Worm (Caenorhabditis elegans) whole organism, mixed stage, embryonic: ENCODE data around the gene ZK250.13.

ENCODE experiments used
- bed-3 ChIP-seq: fragments of 200-800 bp; sonication (Bioruptor generic); optimal IDR thresholded peaks from 3 replicates; lab custom pipeline; 2018; ENCODE audit warnings: mild to moderate bottlenecking, missing genetic modification characterization, moderate library complexity, missing compliant biosample characterization
- blmp-1 ChIP-seq: fragments of 150-350 bp; optimal IDR thresholded peaks from 2 replicates; lab custom pipeline; 2014; ENCODE audit warnings: missing biosample characterization, missing genetic modification characterization
- ceh-39 ChIP-seq: fragments of 150-350 bp; optimal IDR thresholded peaks from 2 replicates; lab custom pipeline; 2014; ENCODE audit warnings: missing biosample characterization, missing genetic modification characterization
- ceh-83 ChIP-seq: fragments of 200-800 bp; sonication (Bioruptor generic); optimal IDR thresholded peaks from 2 replicates; lab custom pipeline; 2018; ENCODE audit warnings: mild to moderate bottlenecking, missing genetic modification characterization, missing compliant biosample characterization
- ces-1 ChIP-seq: fragments of 150-350 bp; optimal IDR thresholded peaks from 2 replicates; lab custom pipeline; 2014; ENCODE audit warnings: missing biosample characterization, missing genetic modification reagents, missing genetic modification characterization
- drap-1 ChIP-seq: fragments of 200-800 bp; sonication (Bioruptor generic); optimal IDR thresholded peaks from 3 replicates; lab custom pipeline; 2018; ENCODE audit warnings: mild to moderate bottlenecking, missing genetic modification characterization, missing compliant biosample characterization
- elt-1 ChIP-seq: sonication (generic microtip); optimal IDR thresholded peaks from 2 replicates; lab custom pipeline; 2017; ENCODE audit warnings: missing genetic modification characterization, mild to moderate bottlenecking, missing compliant biosample characterization, antibody characterized with exemption, moderate library complexity, borderline replicate concordance; ENCODE audit not compliant: insufficient read depth
- elt-3 ChIP-seq: fragments of 150-350 bp; optimal IDR thresholded peaks from 2 replicates; lab custom pipeline; 2014; ENCODE audit warnings: missing biosample characterization, missing genetic modification characterization
- flh-1 ChIP-seq: fragments of 200-800 bp; sonication (Bioruptor generic); optimal IDR thresholded peaks from 2 replicates; lab custom pipeline; 2018; ENCODE audit warnings: mild to moderate bottlenecking, missing genetic modification characterization, moderate library complexity, missing compliant biosample characterization
- hlh-1 ChIP-seq: fragments of 150-350 bp; optimal IDR thresholded peaks from 2 replicates; lab custom pipeline; 2014; ENCODE audit warnings: missing biosample characterization, missing genetic modification reagents, missing genetic modification characterization
- lin-13 ChIP-seq: fragments of 150-350 bp; optimal IDR thresholded peaks from 2 replicates; lab custom pipeline; 2014; ENCODE audit warnings: missing biosample characterization, missing genetic modification characterization
- lin-32 ChIP-seq: fragments of 200-800 bp; sonication (Bioruptor generic); optimal IDR thresholded peaks from 2 replicates; lab custom pipeline; 2018; ENCODE audit warnings: mild to moderate bottlenecking, missing genetic modification characterization, missing compliant biosample characterization
- lsy-2 ChIP-seq: fragments of 150-350 bp; optimal IDR thresholded peaks from 2 replicates; lab custom pipeline; 2014; ENCODE audit warnings: missing biosample characterization, missing genetic modification characterization
- mab-5 ChIP-seq: fragments of 150-350 bp; optimal IDR thresholded peaks from 2 replicates; lab custom pipeline; 2014; ENCODE audit warnings: missing biosample characterization, missing genetic modification characterization
- mep-1 ChIP-seq: fragments of 150-350 bp; optimal IDR thresholded peaks from 2 replicates; lab custom pipeline; 2017; ENCODE audit warnings: missing biosample characterization, missing genetic modification reagents, missing genetic modification characterization, inconsistent platforms
- mls-2 ChIP-seq: sonication (generic microtip); optimal IDR thresholded peaks from 2 replicates; lab custom pipeline; 2016; ENCODE audit warnings: mild to moderate bottlenecking, missing genetic modification characterization, moderate library complexity, missing compliant biosample characterization
- nhr-12 ChIP-seq: fragments of 150-350 bp; optimal IDR thresholded peaks from 2 replicates; lab custom pipeline; 2014; ENCODE audit warnings: missing biosample characterization, missing genetic modification characterization
- nhr-2 ChIP-seq: fragments of 150-350 bp; optimal IDR thresholded peaks from 2 replicates; lab custom pipeline; 2014; ENCODE audit warnings: missing biosample characterization, missing genetic modification characterization
- nhr-237 ChIP-seq: fragments of 150-350 bp; optimal IDR thresholded peaks from 2 replicates; lab custom pipeline; 2014; ENCODE audit warnings: missing biosample characterization, missing genetic modification characterization
- nhr-28 ChIP-seq: fragments of 150-350 bp; optimal IDR thresholded peaks from 2 replicates; lab custom pipeline; 2014; ENCODE audit warnings: missing biosample characterization, missing genetic modification characterization
- nhr-76 ChIP-seq: sonication (generic microtip); optimal IDR thresholded peaks from 2 replicates; lab custom pipeline; 2017; ENCODE audit warnings: missing biosample characterization, missing genetic modification characterization
- pha-4 ChIP-seq: fragments of 150-350 bp; optimal IDR thresholded peaks from 2 replicates; lab custom pipeline; 2018; ENCODE audit warnings: missing biosample characterization, missing genetic modification reagents, missing genetic modification characterization
- sem-2 ChIP-seq: fragments of 200-800 bp; sonication (Bioruptor generic); optimal IDR thresholded peaks from 2 replicates; lab custom pipeline; 2018; ENCODE audit warnings: mild to moderate bottlenecking, missing genetic modification characterization, missing compliant biosample characterization
- snpc-4 ChIP-seq: fragments of 150-350 bp; optimal IDR thresholded peaks from 2 replicates; lab custom pipeline; 2014; ENCODE audit warnings: missing biosample characterization, missing genetic modification characterization
- sptf-1 ChIP-seq: sonication (generic microtip); optimal IDR thresholded peaks from 2 replicates; lab custom pipeline; 2017; ENCODE audit warnings: mild to moderate bottlenecking, missing genetic modification characterization, moderate library complexity, missing compliant biosample characterization
- tbx-8 ChIP-seq: fragments of 200-800 bp; sonication (Bioruptor generic); optimal IDR thresholded peaks from 2 replicates; lab custom pipeline; 2018; ENCODE audit warnings: mild to moderate bottlenecking, missing genetic modification characterization, moderate library complexity, missing compliant biosample characterization
- unc-39 ChIP-seq: fragments of 150-350 bp; optimal IDR thresholded peaks from 2 replicates; lab custom pipeline; 2014; ENCODE audit warnings: missing biosample characterization, missing genetic modification characterization
- unc-62 ChIP-seq: fragments of 150-350 bp; optimal IDR thresholded peaks from 2 replicates; lab custom pipeline; 2014; ENCODE audit warnings: missing biosample characterization, missing genetic modification reagents, missing genetic modification characterization
- zip-8 ChIP-seq: fragments of 150-350 bp; optimal IDR thresholded peaks from 2 replicates; lab custom pipeline; 2014; ENCODE audit warnings: missing biosample characterization, missing genetic modification characterization

Gene ZK250.13

ce11 chrII:1921018-1921417, 18.5 kb downstream of the ZK250.13 start, which contains the start of gene bath-7:
bath-7 (minus strand) TSS chrII:1921118.
- TF ChIP-seq nhr-76 (tag; lab: Kevin White, UChicago) (no peak), flh-1 (GFP tag; lab: Kevin White, UChicago) (no peak), hlh-1 (tag; lab: Kevin White, UChicago) (no peak), nhr-2 (tag; lab: Kevin White, UChicago) (no peak)

ce11 chrII:1917862-1918261, 21.7 kb downstream of the ZK250.13 start, which contains the start of gene bath-4:
bath-4 (minus strand) TSS chrII:1917962.
- TF ChIP-seq pha-4 (tag; lab: Kevin White, UChicago) (no peak), nhr-12 (tag; lab: Kevin White, UChicago) (no peak), nhr-76 (tag; lab: Kevin White, UChicago) (no peak), unc-62 (no peak), lin-32 (GFP tag; lab: Kevin White, UChicago) (no peak), bed-3 (GFP tag; lab: Kevin White, UChicago) (no peak), sem-2 (GFP tag; lab: Kevin White, UChicago) (no peak), mep-1 (tag; lab: Kevin White, UChicago) (no peak), drap-1 (no peak), elt-1 (no peak), ceh-39 (tag; lab: Kevin White, UChicago) (no peak), tbx-8 (GFP tag; lab: Kevin White, UChicago) (no peak), elt-3 (tag; lab: Kevin White, UChicago) (no peak), nhr-28 (tag; lab: Kevin White, UChicago) (no peak), sptf-1 (tag; lab: Kevin White, UChicago) (no peak), blmp-1 (tag; lab: Kevin White, UChicago) (no peak), nhr-237 (tag; lab: Kevin White, UChicago) (no peak), nhr-2 (tag; lab: Kevin White, UChicago) (no peak), lsy-2 (tag; lab: Kevin White, UChicago) (no peak)

ce11 chrII:1912741-1913140, 26.8 kb downstream of the ZK250.13 start, which contains the start of gene math-31:
math-31 (minus strand) TSS chrII:1912841.
- TF ChIP-seq lsy-2 (tag; lab: Kevin White, UChicago): no peak
- TF ChIP-seq tbx-8 (GFP tag; lab: Kevin White, UChicago): no peak
- no peak for TF ChIP-seq mep-1 (tag; lab: Kevin White, UChicago)
- TF ChIP-seq unc-62: no peak
- no peak for TF ChIP-seq nhr-2 (tag; lab: Kevin White, UChicago)
- no peak for TF ChIP-seq hlh-1 (tag; lab: Kevin White, UChicago)
- TF ChIP-seq mab-5 (tag; lab: Kevin White, UChicago): no peak
- TF ChIP-seq flh-1 (GFP tag; lab: Kevin White, UChicago): no peak

DNA sequence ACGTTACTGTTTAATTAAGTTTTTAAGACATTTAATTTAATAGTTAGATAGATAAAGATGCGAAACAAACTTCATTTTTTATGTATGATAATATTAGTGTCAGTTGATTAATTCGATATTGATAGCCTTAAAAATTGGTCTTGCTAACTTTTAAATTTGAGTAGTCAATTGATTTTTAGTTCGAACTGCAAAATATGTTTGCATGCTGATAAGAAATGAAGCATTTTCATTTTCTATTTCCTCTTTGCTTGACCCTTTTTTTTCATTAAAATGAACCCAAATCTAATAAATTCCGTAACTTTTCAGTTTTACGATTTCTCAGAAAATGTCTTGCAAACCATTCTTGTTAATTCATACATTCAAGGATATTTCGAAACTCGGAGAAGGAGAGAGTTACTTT, 34.4 kb downstream of the ZK250.13 start, which contains the start of gene math-22:
math-22 (plus strand) TSS at position 301 of the 400 bp plus-strand sequence.
- no peak for TF ChIP-seq ceh-83 (GFP tag; lab: Kevin White, UChicago)

DNA sequence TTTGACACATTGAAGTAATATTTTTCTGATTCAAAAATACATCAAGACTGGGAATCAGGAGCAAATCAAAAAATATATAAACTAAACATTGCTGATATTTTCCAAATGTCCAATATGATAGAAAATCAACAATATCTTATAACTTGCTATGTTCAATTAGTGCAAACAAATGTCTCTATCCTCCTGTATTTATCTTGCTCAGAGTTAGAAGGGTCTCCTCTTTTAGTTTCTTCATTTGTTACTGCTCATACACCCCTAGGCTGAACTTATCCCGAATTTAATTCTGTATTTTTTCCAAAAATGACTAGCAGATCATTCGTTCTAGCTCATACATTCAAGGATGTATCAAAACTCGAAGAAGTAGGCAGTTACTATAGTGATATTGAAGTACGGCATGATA, 37.6 kb downstream of the ZK250.13 start, which contains the start of gene math-23:
math-23 (plus strand) TSS at position 301 of the 400 bp plus-strand sequence.
- no peak for TF ChIP-seq snpc-4 (tag; lab: Kevin White, UChicago)
- no peak for TF ChIP-seq unc-39
- no peak for TF ChIP-seq hlh-1 (tag; lab: Kevin White, UChicago)
- TF ChIP-seq mep-1 (tag; lab: Kevin White, UChicago): no peak
- no peak for TF ChIP-seq zip-8 (tag; lab: Kevin White, UChicago)
- TF ChIP-seq ces-1 (GFP tag; lab: Kevin White, UChicago): no peak
- no peak for TF ChIP-seq nhr-12 (tag; lab: Kevin White, UChicago)
- no peak for TF ChIP-seq bed-3 (GFP tag; lab: Kevin White, UChicago)
- TF ChIP-seq mls-2: no peak
- no peak for TF ChIP-seq lin-13

ce11 chrII:1899934-1900333, 39.6 kb downstream of the ZK250.13 start, which contains the start of gene math-24:
math-24 (plus strand) TSS chrII:1900234.
- TF ChIP-seq lsy-2 (tag; lab: Kevin White, UChicago) (no peak), nhr-76 (tag; lab: Kevin White, UChicago) (no peak)
